Fruit fly (Drosophila melanogaster) whole organism, embryonic: ENCODE results near the gene Rtca.
A peak's percentile ranks its signal among the peaks of the same experiment; 100 is the strongest.

ENCODE experiments used
- Abd-B ChIP-seq: fragments of 200-800 bp; sonication (Bioruptor generic); optimal IDR thresholded peaks from 2 replicates; lab custom pipeline; 2018; ENCODE audit warnings: missing biosample characterization, mild to moderate bottlenecking, missing genetic modification characterization, moderate library complexity
- Atf-2 ChIP-seq: fragments of 200-800 bp; sonication (Bioruptor generic); optimal IDR thresholded peaks from 2 replicates; lab custom pipeline; 2016; ENCODE audit warnings: missing biosample characterization, missing genetic modification characterization
- CG10366 ChIP-seq: fragments of 200-800 bp; sonication (Bioruptor generic); IDR thresholded peaks from 2 replicates; pipeline ENCODE4 v1.3.6; 2022; ENCODE audit warnings: missing biosample characterization, missing genetic modification characterization
- CG12659 ChIP-seq: fragments of 200-800 bp; sonication (Bioruptor generic); optimal IDR thresholded peaks from 3 replicates; lab custom pipeline; 2017; ENCODE audit warnings: mild to moderate bottlenecking, missing biosample characterization, missing genetic modification reagents, missing genetic modification characterization
- CG12942 ChIP-seq: fragments of 200-800 bp; sonication (Bioruptor generic); optimal IDR thresholded peaks from 3 replicates; lab custom pipeline; 2016; ENCODE audit warnings: missing biosample characterization, missing genetic modification characterization
- CG1603 ChIP-seq: fragments of 200-800 bp; sonication (Bioruptor generic); optimal IDR thresholded peaks from 2 replicates; lab custom pipeline; 2019; ENCODE audit warnings: missing biosample characterization, mild to moderate bottlenecking, missing genetic modification characterization, moderate library complexity
- CG1832 ChIP-seq: fragments of 200-800 bp; sonication (Bioruptor generic); optimal IDR thresholded peaks from 2 replicates; lab custom pipeline; 2017; ENCODE audit warnings: missing biosample characterization, mild to moderate bottlenecking, missing genetic modification characterization, inconsistent platforms
- CG18599 ChIP-seq: fragments of 200-800 bp; sonication (Bioruptor generic); optimal IDR thresholded peaks from 3 replicates; lab custom pipeline; 2017; ENCODE audit warnings: missing biosample characterization, missing genetic modification characterization, mild to moderate bottlenecking, moderate library complexity, missing genetic modification reagents
- CG2678 ChIP-seq: fragments of 200-800 bp; sonication (Bioruptor generic); optimal IDR thresholded peaks from 3 replicates; lab custom pipeline; 2019; ENCODE audit warnings: missing biosample characterization, mild to moderate bottlenecking, missing genetic modification characterization, moderate library complexity
- CG30403 ChIP-seq: fragments of 200-800 bp; sonication (Bioruptor generic); optimal IDR thresholded peaks from 3 replicates; lab custom pipeline; 2016; ENCODE audit warnings: missing biosample characterization, missing genetic modification characterization
- CG32772 ChIP-seq: fragments of 200-800 bp; sonication (Bioruptor generic); IDR thresholded peaks from 2 replicates; pipeline ENCODE4 v1.3.6; 2022; ENCODE audit warnings: missing biosample characterization, missing genetic modification characterization
- CG3847 ChIP-seq: fragments of 200-800 bp; sonication (Bioruptor generic); IDR thresholded peaks from 2 replicates; pipeline ENCODE4 v1.3.6; 2022; ENCODE audit warnings: missing biosample characterization, missing genetic modification characterization
- CG3995 ChIP-seq: fragments of 200-800 bp; sonication (Bioruptor generic); optimal IDR thresholded peaks from 3 replicates; lab custom pipeline; 2016; ENCODE audit warnings: missing biosample characterization, missing genetic modification characterization
- CG4617 ChIP-seq: fragments of 200-800 bp; sonication (Bioruptor generic); optimal IDR thresholded peaks from 3 replicates; lab custom pipeline; 2016; ENCODE audit warnings: missing biosample characterization, missing genetic modification characterization, borderline replicate concordance
- CG6791 ChIP-seq: fragments of 200-800 bp; sonication (Bioruptor generic); IDR thresholded peaks from 3 replicates; pipeline ENCODE4 v1.3.6; 2022; ENCODE audit warnings: missing biosample characterization, missing genetic modification characterization; ENCODE audit not compliant: partially characterized antibody
- CG6813 ChIP-seq: fragments of 200-800 bp; sonication (Bioruptor generic); optimal IDR thresholded peaks from 2 replicates; lab custom pipeline; 2017; ENCODE audit warnings: missing biosample characterization, missing genetic modification characterization, mild to moderate bottlenecking, moderate library complexity, missing genetic modification reagents
- CG7786 ChIP-seq: fragments of 200-800 bp; sonication (Bioruptor generic); optimal IDR thresholded peaks from 2 replicates; lab custom pipeline; 2016; ENCODE audit warnings: missing biosample characterization, missing genetic modification characterization
- CG8944 ChIP-seq: fragments of 200-800 bp; sonication (Bioruptor generic); optimal IDR thresholded peaks from 3 replicates; lab custom pipeline; 2016; ENCODE audit warnings: missing biosample characterization, missing genetic modification characterization
- CTCF ChIP-seq: fragments of 200-800 bp; sonication (Bioruptor generic); optimal IDR thresholded peaks from 2 replicates; lab custom pipeline; 2017; ENCODE audit warnings: missing biosample characterization, mild to moderate bottlenecking, missing genetic modification characterization, moderate library complexity
- Dip3 ChIP-seq: fragments of 200-800 bp; sonication (Bioruptor generic); optimal IDR thresholded peaks from 3 replicates; lab custom pipeline; 2016; ENCODE audit warnings: missing biosample characterization, missing genetic modification characterization
- Dll ChIP-seq: fragments of 200-800 bp; sonication (Bioruptor generic); IDR thresholded peaks from 4 replicates; pipeline ENCODE4 v1.3.6; 2022; ENCODE audit warnings: missing biosample characterization, missing genetic modification characterization; ENCODE audit not compliant: partially characterized antibody
- Dp ChIP-seq: fragments of 200-800 bp; sonication (Bioruptor generic); optimal IDR thresholded peaks from 2 replicates; lab custom pipeline; 2018; ENCODE audit warnings: missing biosample characterization, mild to moderate bottlenecking, missing genetic modification characterization, moderate library complexity
- Ets65A ChIP-seq: fragments of 200-800 bp; sonication (Bioruptor generic); peaks from one replicate; lab custom pipeline; 2016; ENCODE audit warnings: missing biosample characterization, missing genetic modification characterization
- HLH4C ChIP-seq: fragments of 200-800 bp; sonication (Bioruptor generic); IDR thresholded peaks from 3 replicates; pipeline ENCODE4 v1.3.6; 2022; ENCODE audit warnings: missing biosample characterization, missing genetic modification characterization; ENCODE audit not compliant: partially characterized antibody
- Hey ChIP-seq: fragments of 200-800 bp; sonication (Bioruptor generic); optimal IDR thresholded peaks from 3 replicates; lab custom pipeline; 2018; ENCODE audit warnings: missing biosample characterization, mild to moderate bottlenecking, missing genetic modification characterization
- HmgZ ChIP-seq: fragments of 200-800 bp; sonication (Bioruptor generic); optimal IDR thresholded peaks from 2 replicates; lab custom pipeline; 2018; ENCODE audit warnings: missing biosample characterization, mild to moderate bottlenecking, missing genetic modification characterization
- Hmr ChIP-seq: fragments of 200-800 bp; sonication (Bioruptor generic); optimal IDR thresholded peaks from 3 replicates; lab custom pipeline; 2017; ENCODE audit warnings: mild to moderate bottlenecking, missing biosample characterization, missing genetic modification reagents, missing genetic modification characterization
- Hmx ChIP-seq: fragments of 200-800 bp; sonication (Bioruptor generic); optimal IDR thresholded peaks from 2 replicates; lab custom pipeline; 2016; ENCODE audit warnings: missing biosample characterization, missing genetic modification characterization
- Lhr ChIP-seq: fragments of 200-800 bp; sonication (Bioruptor generic); optimal IDR thresholded peaks from 3 replicates; lab custom pipeline; 2017; ENCODE audit warnings: mild to moderate bottlenecking, missing biosample characterization, missing genetic modification reagents, missing genetic modification characterization
- Meics ChIP-seq: fragments of 200-800 bp; sonication (Bioruptor generic); optimal IDR thresholded peaks from 2 replicates; lab custom pipeline; 2017; ENCODE audit warnings: missing biosample characterization, mild to moderate bottlenecking, missing genetic modification characterization
- Opbp ChIP-seq: fragments of 200-800 bp; sonication (Bioruptor generic); IDR thresholded peaks from 3 replicates; pipeline ENCODE4 v1.3.6; 2022; ENCODE audit warnings: missing biosample characterization, missing genetic modification characterization; ENCODE audit not compliant: partially characterized antibody
- Ravus ChIP-seq: fragments of 200-800 bp; sonication (Bioruptor generic); IDR thresholded peaks from 2 replicates; pipeline ENCODE4 v1.3.6; 2022; ENCODE audit warnings: missing biosample characterization, missing genetic modification characterization
- Sin3A ChIP-seq: fragments of >200 bp; optimal IDR thresholded peaks from 2 replicates; lab custom pipeline; 2018
- Xrp1 ChIP-seq: fragments of 200-800 bp; sonication (Bioruptor generic); IDR thresholded peaks from 2 replicates; pipeline ENCODE4 v1.3.6; 2022; ENCODE audit warnings: missing biosample characterization, missing genetic modification characterization
- ase ChIP-seq: fragments of 200-800 bp; sonication (Bioruptor generic); IDR thresholded peaks from 3 replicates; pipeline ENCODE4 v1.3.6; 2022; ENCODE audit warnings: missing biosample characterization, missing genetic modification characterization
- da ChIP-seq: fragments of 200-800 bp; sonication (Bioruptor generic); optimal IDR thresholded peaks from 2 replicates; lab custom pipeline; 2016; ENCODE audit warnings: missing biosample characterization, missing genetic modification characterization
- fru ChIP-seq: fragments of >200 bp; optimal IDR thresholded peaks from 2 replicates; lab custom pipeline; 2017
- gcm2 ChIP-seq: fragments of 200-800 bp; sonication (Bioruptor generic); optimal IDR thresholded peaks from 2 replicates; lab custom pipeline; 2016; ENCODE audit warnings: missing biosample characterization, missing genetic modification characterization
- gfzf ChIP-seq: fragments of 200-800 bp; sonication (Bioruptor generic); optimal IDR thresholded peaks from 2 replicates; lab custom pipeline; 2016; ENCODE audit warnings: missing biosample characterization, mild to moderate bottlenecking, missing genetic modification characterization, moderate library complexity
- grau ChIP-seq: fragments of 200-800 bp; optimal IDR thresholded peaks from 3 replicates; lab custom pipeline; 2019; ENCODE audit warnings: missing biosample characterization, mild to moderate bottlenecking, missing genetic modification characterization, moderate library complexity
- gro ChIP-seq: fragments of 200-800 bp; sonication (Bioruptor generic); optimal IDR thresholded peaks from 2 replicates; lab custom pipeline; 2016; ENCODE audit warnings: missing biosample characterization, missing genetic modification characterization
- her ChIP-seq: fragments of 200-800 bp; sonication (Bioruptor generic); optimal IDR thresholded peaks from 2 replicates; lab custom pipeline; 2016; ENCODE audit warnings: missing biosample characterization, missing genetic modification characterization
- insv ChIP-seq, 2 experiments: fragments of 200-800 bp; sonication (Bioruptor generic); optimal IDR thresholded peaks; 3 replicates each; lab custom pipeline; 2016 to 2018; ENCODE audit warnings: missing biosample characterization in 2 of 2, missing genetic modification characterization in 2 of 2
- kni ChIP-seq: fragments of 200-800 bp; sonication (Bioruptor generic); optimal IDR thresholded peaks from 3 replicates; lab custom pipeline; 2017; ENCODE audit warnings: mild to moderate bottlenecking, missing biosample characterization, missing genetic modification reagents, missing genetic modification characterization
- pros ChIP-seq: fragments of 200-800 bp; sonication (Bioruptor generic); optimal IDR thresholded peaks from 3 replicates; lab custom pipeline; 2019; ENCODE audit warnings: missing biosample characterization, mild to moderate bottlenecking, missing genetic modification characterization, moderate library complexity
- schlank ChIP-seq: fragments of 200-800 bp; sonication (Bioruptor generic); optimal IDR thresholded peaks from 2 replicates; lab custom pipeline; 2018; ENCODE audit warnings: missing biosample characterization, mild to moderate bottlenecking, missing genetic modification characterization
- sob ChIP-seq: fragments of 200-800 bp; sonication (Bioruptor generic); IDR thresholded peaks from 2 replicates; pipeline ENCODE4 v1.3.6; 2022; ENCODE audit warnings: missing biosample characterization, missing genetic modification characterization
- ssp ChIP-seq: fragments of 200-800 bp; sonication (Bioruptor generic); IDR thresholded peaks from 2 replicates; pipeline ENCODE4 v1.3.6; 2022; ENCODE audit warnings: missing biosample characterization, missing genetic modification characterization
- toy ChIP-seq: fragments of 200-800 bp; sonication (Bioruptor generic); IDR thresholded peaks from 2 replicates; pipeline ENCODE4 v1.3.6; 2022; ENCODE audit warnings: missing biosample characterization, missing genetic modification characterization
- vfl ChIP-seq: fragments of 200-800 bp; sonication (Bioruptor generic); optimal IDR thresholded peaks from 2 replicates; lab custom pipeline; 2016; ENCODE audit warnings: missing biosample characterization, missing genetic modification characterization

The Rtca gene

dm6 chrX:2094072-2094761 is 22.0 kb downstream of the Rtca start, which contains the start of gene csw (continued):
- TF ChIP-seq Lhr (GFP tag; lab: Kevin White, UChicago), result peak; percentile 95
- no peak for TF ChIP-seq pros (GFP tag; lab: Kevin White, UChicago)
- peak; percentile 20 for TF ChIP-seq CG3995
- no peak for TF ChIP-seq HLH4C (GFP tag; lab: Robert Waterston, UW)
- TF ChIP-seq kni (GFP tag; lab: Kevin White, UChicago), result peak; percentile 36
- TF ChIP-seq CG12942 (GFP tag; lab: Kevin White, UChicago), result peak; percentile 28
- peak; percentile 32 for TF ChIP-seq vfl (GFP tag; lab: Kevin White, UChicago)
- TF ChIP-seq gcm2 (GFP tag; lab: Kevin White, UChicago), result no peak
- 0 out of 3 replicates have a peak, but pooled peaks have one; percentile 31 for TF ChIP-seq CG6791 (GFP tag; lab: Robert Waterston, UW)
- peak; percentile 39 to 95 for TF ChIP-seq insv (GFP tag; optimal IDR thresholded peaks at IDR 0.05; lab: Kevin White, UChicago)
- peak; percentile 85 for TF ChIP-seq CG12659 (GFP tag; lab: Kevin White, UChicago)
- peak; percentile 71; the same call in 1 of the 2 replicates for TF ChIP-seq sob (GFP tag; lab: Robert Waterston, UW)
- no peak for TF ChIP-seq ase (GFP tag; lab: Robert Waterston, UW)
- TF ChIP-seq Opbp (GFP tag; lab: Robert Waterston, UW), result 0 out of 3 replicates have a peak, but pooled peaks have one; percentile 50
- TF ChIP-seq CG3847 (GFP tag; lab: Robert Waterston, UW), result peak; percentile 87
- TF ChIP-seq CG4617 (GFP tag; lab: Kevin White, UChicago), result peak; percentile 99
- 0 out of 2 replicates have a peak, but pooled peaks have one; percentile 26 for TF ChIP-seq toy
- TF ChIP-seq gro, result peak; percentile 71
- no peak for TF ChIP-seq Dll (GFP tag; lab: Robert Waterston, UW)
- peak; percentile 62 for TF ChIP-seq Sin3A (lab: Kevin White, UChicago)
- peak; percentile 87 for TF ChIP-seq Hmr (GFP tag; lab: Kevin White, UChicago)
- peak; percentile 54 for TF ChIP-seq CG8944 (GFP tag; lab: Kevin White, UChicago)
- TF ChIP-seq Dip3 (GFP tag; lab: Kevin White, UChicago), result peak; percentile 3
- TF ChIP-seq Hmx, result no peak
- TF ChIP-seq Meics (GFP tag; lab: Kevin White, UChicago), result peak; percentile 11
- TF ChIP-seq CG1603 (tag; lab: Kevin White, UChicago), result peak; percentile 86
- TF ChIP-seq CG30403 (GFP tag; lab: Kevin White, UChicago), result peak; percentile 31
- no peak for TF ChIP-seq Ravus (GFP tag; lab: Robert Waterston, UW)
- TF ChIP-seq Atf-2 (GFP tag; lab: Kevin White, UChicago), result peak; percentile 6
- TF ChIP-seq Xrp1, result peak; percentile 14; the same call in 1 of the 2 replicates
- peak; percentile 15 for TF ChIP-seq CG2678 (tag; lab: Kevin White, UChicago)
- no peak for TF ChIP-seq fru (lab: Kevin White, UChicago)
- peak; percentile 31 for TF ChIP-seq CG18599 (GFP tag; lab: Kevin White, UChicago)
- no peak for TF ChIP-seq da (GFP tag; lab: Kevin White, UChicago)
- peak; percentile 51 for TF ChIP-seq CG7786 (GFP tag; lab: Kevin White, UChicago)
- TF ChIP-seq CG32772, result peak; percentile 82
- peak; percentile 63 for TF ChIP-seq her
- TF ChIP-seq CTCF (GFP tag; lab: Kevin White, UChicago), result peak; percentile 76
- TF ChIP-seq CG1832 (GFP tag; lab: Kevin White, UChicago), result no peak
- TF ChIP-seq Hey (tag; lab: Kevin White, UChicago), result no peak
- TF ChIP-seq Dp (GFP tag; lab: Kevin White, UChicago), result peak; percentile 75
- TF ChIP-seq CG6813, result no peak
- peak; percentile 34 for TF ChIP-seq CG10366
- TF ChIP-seq gfzf (GFP tag; lab: Kevin White, UChicago), result peak; percentile 98
- peak; percentile 29 for TF ChIP-seq grau
- peak; percentile 90 for TF ChIP-seq Ets65A (GFP tag; lab: Kevin White, UChicago)
- peak; percentile 80 for TF ChIP-seq HmgZ (tag; lab: Kevin White, UChicago)
- TF ChIP-seq ssp, result peak; percentile 19; the same call in 1 of the 2 replicates
- TF ChIP-seq schlank (tag; lab: Kevin White, UChicago), result no peak
- TF ChIP-seq Abd-B (GFP tag; lab: Kevin White, UChicago), result peak; percentile 45
